Worm (Caenorhabditis elegans): ENCODE results near the gene tps-2.
A peak's percentile ranks its signal among the peaks of the same experiment; 100 is the strongest.
"Not testable (repeated sequence)": the region's sequence is repeated elsewhere in the genome, so short reads cannot be mapped to it uniquely, and the experiment has no call there.

ce11 chrII:14641387-14641786 is 40.7 kb downstream of the tps-2 start:
- TF ChIP-seq D2030.7 (GFP tag; IDR thresholded peaks at IDR 0.05) = peak; percentile 64
- TF ChIP-seq lir-1 (GFP tag; conservative IDR thresholded peaks at IDR 0.05); dpl-1 (GFP tag; optimal IDR thresholded peaks at IDR 0.05): not testable (repeated sequence)
